Fruit fly (Drosophila melanogaster) ovary, adult (tissue): ENCODE data around the gene Cpr76Bb.
"Not testable (repeated sequence)": the region's sequence is repeated elsewhere in the genome, so short reads cannot be mapped to it uniquely, and the experiment has no call there.

Source experiments
- CG17801 ChIP-seq: fragments of 200-800 bp; optimal IDR thresholded peaks from 2 replicates; lab custom pipeline; 2019; ENCODE audit warnings: missing biosample characterization, mild to moderate bottlenecking, missing genetic modification characterization, moderate library complexity; ENCODE audit not compliant: partially characterized antibody

Gene Cpr76Bb

dm6 chr3L:19519349-19519748 is at the start of gene Cpr76Bb:
TSS of gene Cpr76Bb (plus strand) at chr3L:19519649.
- TF ChIP-seq CG17801: no peak

dm6 chr3L:19472128-19472527 is 47.3 kb upstream of the Cpr76Bb start, which contains the start of the genes 825-Oak and CG12519:
TSS of gene 825-Oak (minus strand) at chr3L:19472228.
TSS of gene CG12519 (plus strand) at chr3L:19472491.
- TF ChIP-seq CG17801: not testable (repeated sequence)

- TF ChIP-seq CG17801: not testable (repeated sequence)
Measured at dm6 chr3L:19475478-19475877, 44.0 kb upstream of the Cpr76Bb start, which contains the start of the genes CG18294 and CG32213. TSS of gene CG18294 (minus strand) at chr3L:19475578. TSS of gene CG32213 (plus strand) at chr3L:19475839.

- no peak for TF ChIP-seq CG17801
Measured at dm6 chr3L:19481209-19481608, 38.2 kb upstream of the Cpr76Bb start.

- TF ChIP-seq CG17801: no peak
Measured at dm6 chr3L:19482014-19482413, 37.4 kb upstream of the Cpr76Bb start.

dm6 chr3L:19483007-19483406 is 36.4 kb upstream of the Cpr76Bb start:
- TF ChIP-seq CG17801: no peak

dm6 chr3L:19486398-19486797 is 33.1 kb upstream of the Cpr76Bb start, which contains the start of gene brv1:
TSS of gene brv1 (minus strand) at chr3L:19486498.
- no peak for TF ChIP-seq CG17801

dm6 chr3L:19487260-19487659 is 32.2 kb upstream of the Cpr76Bb start, which contains the start of gene CG32212:
TSS of gene CG32212 (plus strand) at chr3L:19487560.
- TF ChIP-seq CG17801: not testable (repeated sequence)

- TF ChIP-seq CG17801: no peak
Measured at dm6 chr3L:19494954-19495353, 24.5 kb upstream of the Cpr76Bb start.

dm6 chr3L:19495991-19496588 is 23.4 kb upstream of the Cpr76Bb start:
- peak; percentile 43 for TF ChIP-seq CG17801

dm6 chr3L:19496600-19496999 is 22.8 kb upstream of the Cpr76Bb start:
- no peak for TF ChIP-seq CG17801

- TF ChIP-seq CG17801: no peak
Measured at dm6 chr3L:19497135-19497534, 22.3 kb upstream of the Cpr76Bb start.

dm6 chr3L:19497623-19498022 is 21.8 kb upstream of the Cpr76Bb start, which contains the start of gene CG9449:
TSS of gene CG9449 (minus strand) at chr3L:19497723.
- no peak for TF ChIP-seq CG17801

- no peak for TF ChIP-seq CG17801
Measured at dm6 chr3L:19499334-19499733, 20.1 kb upstream of the Cpr76Bb start.

- TF ChIP-seq CG17801: no peak
Measured at dm6 chr3L:19500698-19501097, 18.8 kb upstream of the Cpr76Bb start, which contains the start of gene CG9451. TSS of gene CG9451 (minus strand) at chr3L:19500798.

dm6 chr3L:19503770-19504169 is 15.7 kb upstream of the Cpr76Bb start, which contains the start of gene CG9452:
TSS of gene CG9452 (minus strand) at chr3L:19503870.
- no peak for TF ChIP-seq CG17801

dm6 chr3L:19504719-19505118 is 14.7 kb upstream of the Cpr76Bb start:
- TF ChIP-seq CG17801: no peak

dm6 chr3L:19512672-19513071 is 6.8 kb upstream of the Cpr76Bb start:
- TF ChIP-seq CG17801: no peak
